Worm (Caenorhabditis elegans): Measurements from ENCODE around the gene ergi-1.
"Not testable (repeated sequence)": the region's sequence is repeated elsewhere in the genome, so short reads cannot be mapped to it uniquely, and the experiment has no call there.

- not testable (repeated sequence) for TF ChIP-seq nhr-77, lin-39, nhr-237 (tag; optimal IDR thresholded peaks at IDR 0.05)
These were observed 21.8 kb upstream of the ergi-1 start for ce11 chrX:2056875-2057274.
